Worm (Caenorhabditis elegans) whole organism, L4/young adult: ENCODE measurements around the gene Y56A3A.28.

Source experiments
- dao-5 ChIP-seq: sonication (generic microtip); optimal IDR thresholded peaks from 2 replicates; lab custom pipeline; 2016; ENCODE audit warnings: missing genotype, missing genetic modification characterization, moderate library complexity, missing compliant biosample characterization
- him-1 ChIP-seq: sonication (generic microtip); optimal IDR thresholded peaks from 2 replicates; lab custom pipeline; 2016; ENCODE audit warnings: missing genotype, missing genetic modification reagents, missing genetic modification characterization, missing compliant biosample characterization

ce11 chrIII:11920187-11920785 lies 50.9 kb downstream of the Y56A3A.28 start, which contains the start of the genes ccf-1 and trap-4:
- TF ChIP-seq him-1 (tag; lab: Kevin White, UChicago) (no peak), dao-5 (tag; lab: Kevin White, UChicago) (no peak)
